Fruit fly (Drosophila melanogaster): ENCODE measurements around the gene Nagk.

The Nagk gene

DNA sequence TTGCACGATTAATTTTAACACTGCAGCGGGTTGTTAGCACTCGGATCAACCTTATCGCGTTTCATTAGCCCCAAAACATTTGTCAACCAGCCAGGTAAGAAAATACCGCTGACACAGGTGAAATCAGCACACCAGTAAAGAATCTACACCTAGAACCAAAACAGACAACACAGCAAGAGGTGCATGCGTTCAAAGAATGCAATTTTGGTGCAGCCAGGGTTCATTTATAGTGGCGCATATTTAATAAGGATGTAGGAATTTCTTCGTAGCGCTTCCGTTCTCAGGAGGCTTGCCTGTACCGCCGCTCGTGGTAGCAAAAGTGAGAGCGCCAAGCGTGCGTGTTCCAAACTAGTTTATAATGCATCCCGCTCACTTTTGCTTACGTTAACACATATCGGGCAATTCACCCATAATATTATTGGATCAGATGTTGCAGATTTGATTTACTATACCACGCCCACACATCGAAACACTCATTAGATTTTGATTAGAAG is 577 bp downstream of the Nagk start:
- no peak for TF ChIP-seq CG1620 (GFP tag; optimal IDR thresholded peaks at IDR 0.05)
- no peak for TF ChIP-seq CG5204 (GFP tag; optimal IDR thresholded peaks at IDR 0.05)
- TF ChIP-seq pad (GFP tag; optimal IDR thresholded peaks at IDR 0.05) = no peak
- no peak for TF ChIP-seq Crg-1 (GFP tag; optimal IDR thresholded peaks at IDR 0.05)
- no peak for TF ChIP-seq Hr96 (GFP tag; optimal IDR thresholded peaks at IDR 0.05)
- TF ChIP-seq CG12768 (GFP tag; optimal IDR thresholded peaks at IDR 0.05) = peak; percentile 0
- TF ChIP-seq cnc (optimal IDR thresholded peaks at IDR 0.05) = no peak
- no peak for TF ChIP-seq CG11617 (GFP tag; optimal IDR thresholded peaks at IDR 0.05)
- TF ChIP-seq CG7101 (tag; optimal IDR thresholded peaks at IDR 0.05) = no peak
- peak; percentile 94 for TF ChIP-seq tj (GFP tag; optimal IDR thresholded peaks at IDR 0.05)
- TF ChIP-seq CG7045 (GFP tag; optimal IDR thresholded peaks at IDR 0.05) = peak; percentile 3
- TF ChIP-seq ovo (GFP tag; optimal IDR thresholded peaks at IDR 0.05) = no peak
- no peak for TF ChIP-seq CG33017 (tag; optimal IDR thresholded peaks at IDR 0.05)

DNA sequence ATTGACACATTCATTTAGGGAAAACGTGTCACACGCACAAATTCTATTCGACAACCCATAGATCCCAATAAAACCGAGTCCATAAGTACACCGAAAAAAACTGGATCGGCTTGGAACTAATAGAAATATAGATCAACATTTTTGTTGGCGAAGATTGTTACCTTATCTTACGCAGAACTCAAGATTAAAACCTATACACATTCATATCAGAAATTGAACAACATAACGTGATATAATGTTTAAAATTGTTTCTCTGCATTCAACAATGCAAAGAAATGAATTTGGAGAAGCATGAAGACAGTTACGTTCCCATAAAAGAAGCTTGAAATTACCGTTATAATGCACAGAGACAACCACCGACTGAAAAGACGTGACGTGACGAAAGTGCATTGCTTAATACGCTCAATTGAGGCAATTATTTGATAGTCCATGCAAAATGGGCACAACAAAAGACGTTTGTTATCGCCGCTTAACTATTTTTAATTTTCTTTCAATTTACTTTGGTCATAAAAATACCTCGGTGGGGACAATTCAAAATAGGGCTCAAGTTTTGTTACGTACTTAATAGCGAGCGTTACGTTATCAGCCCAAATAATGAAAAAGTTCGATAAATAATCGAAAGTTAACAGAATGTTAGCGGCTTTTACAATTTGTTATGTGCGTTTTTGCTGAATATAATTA is 2.9 kb downstream of the Nagk start, which contains the start of gene SerRS-m:
SerRS-m (plus strand) TSS at position 616 of the 681 bp plus-strand sequence.
- TF ChIP-seq CG11617 (GFP tag; optimal IDR thresholded peaks at IDR 0.05) (peak; percentile 1), ovo (GFP tag; optimal IDR thresholded peaks at IDR 0.05) (peak; percentile 43), bab1 (GFP tag; optimal IDR thresholded peaks at IDR 0.05) (peak; percentile 5), cic (GFP tag; optimal IDR thresholded peaks at IDR 0.05) (no peak)

DNA sequence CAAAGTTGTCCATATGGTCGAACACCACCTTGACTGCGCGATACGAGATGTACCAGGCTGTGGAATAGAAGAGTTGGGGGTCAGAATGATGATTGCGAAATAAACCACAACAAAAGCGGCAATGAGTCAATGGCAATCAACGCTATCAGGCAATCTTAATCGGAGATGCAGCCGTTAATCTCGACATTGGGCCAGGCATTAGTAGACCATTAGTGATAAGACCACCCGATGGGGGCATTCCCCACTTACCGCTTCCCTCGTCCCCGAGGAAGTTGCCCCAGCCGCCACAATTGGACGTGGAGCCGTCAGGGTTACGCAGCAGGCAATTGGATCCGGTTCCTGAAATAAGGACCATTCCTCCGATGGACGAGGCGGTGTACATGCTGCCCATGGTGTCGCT is 3.9 kb downstream of the Nagk start:
- TF ChIP-seq ovo (GFP tag; optimal IDR thresholded peaks at IDR 0.05) (no peak), cnc (optimal IDR thresholded peaks at IDR 0.05) (no peak)

DNA sequence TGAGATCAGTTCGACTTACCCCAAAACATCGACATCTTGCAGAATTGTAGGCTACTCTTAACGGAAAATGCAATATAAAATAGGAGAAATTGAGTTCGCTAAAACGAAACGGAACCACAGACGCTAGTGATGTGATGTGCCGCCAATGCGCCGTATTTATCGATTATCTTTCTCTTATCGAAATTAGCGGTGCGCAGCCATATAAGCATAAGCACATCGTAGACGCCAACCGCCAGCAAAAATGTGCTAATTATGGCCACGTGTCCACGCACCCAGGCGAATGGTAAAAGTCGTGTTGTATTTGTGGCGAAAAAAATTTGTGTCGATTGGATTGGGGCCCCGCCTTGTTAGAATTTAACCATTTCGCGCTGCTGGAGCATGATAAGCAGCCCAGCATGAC is 10.1 kb downstream of the Nagk start, which contains the start of the genes Fkbp39 and Cyfip:
Fkbp39 (minus strand) TSS at position 140 of the 400 bp plus-strand sequence.
Cyfip (plus strand) TSS at position 273 of the 400 bp plus-strand sequence.
- TF ChIP-seq CG7045 (GFP tag; optimal IDR thresholded peaks at IDR 0.05) = no peak
- peak; percentile 66 for TF ChIP-seq pad (GFP tag; optimal IDR thresholded peaks at IDR 0.05)
- peak; percentile 65 for TF ChIP-seq CG1620 (GFP tag; optimal IDR thresholded peaks at IDR 0.05)
- TF ChIP-seq CG7101 (tag; optimal IDR thresholded peaks at IDR 0.05) = peak; percentile 44
- TF ChIP-seq toe (GFP tag; optimal IDR thresholded peaks at IDR 0.05) = no peak
- peak; percentile 51 for TF ChIP-seq cic (GFP tag; optimal IDR thresholded peaks at IDR 0.05)
- no peak for TF ChIP-seq CG5204 (GFP tag; optimal IDR thresholded peaks at IDR 0.05)
- no peak for TF ChIP-seq Clk (GFP tag; optimal IDR thresholded peaks at IDR 0.05)
- peak; percentile 79 for TF ChIP-seq bab1 (GFP tag; optimal IDR thresholded peaks at IDR 0.05)
- peak; percentile 42 for TF ChIP-seq CG11617 (GFP tag; optimal IDR thresholded peaks at IDR 0.05)
- TF ChIP-seq CG14711 (tag; optimal IDR thresholded peaks at IDR 0.05) = peak; percentile 40
- peak; percentile 99 for TF ChIP-seq Mnt (GFP tag; optimal IDR thresholded peaks at IDR 0.05)
- TF ChIP-seq Crg-1 (GFP tag; optimal IDR thresholded peaks at IDR 0.05) = peak; percentile 60

DNA sequence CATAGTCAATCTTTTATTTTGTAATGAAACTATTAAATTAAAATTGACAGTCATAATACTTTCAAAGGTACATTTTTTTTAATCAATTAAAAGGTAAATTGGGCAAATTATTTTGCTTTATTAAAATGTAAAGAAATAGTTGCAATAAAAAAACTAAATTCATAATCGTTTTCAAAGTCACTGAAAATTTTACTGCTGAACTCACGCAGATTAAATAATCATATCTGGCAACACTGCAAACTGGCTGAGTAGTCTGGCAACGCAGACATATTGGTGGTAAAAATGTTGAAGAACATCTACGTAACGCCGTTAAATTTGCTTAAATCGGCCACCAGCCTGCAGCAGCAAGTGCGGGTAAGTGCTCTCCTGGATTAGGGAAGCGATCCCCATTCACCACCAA is 12.6 kb downstream of the Nagk start, which contains the start of gene mRpL9:
mRpL9 (plus strand) TSS at position 267 of the 400 bp plus-strand sequence.
- TF ChIP-seq CG1620 (GFP tag; optimal IDR thresholded peaks at IDR 0.05) (peak; percentile 46), CG11617 (GFP tag; optimal IDR thresholded peaks at IDR 0.05) (no peak), bab1 (GFP tag; optimal IDR thresholded peaks at IDR 0.05) (peak; percentile 30), cic (GFP tag; optimal IDR thresholded peaks at IDR 0.05) (no peak), Crg-1 (GFP tag; optimal IDR thresholded peaks at IDR 0.05) (no peak), Mnt (GFP tag; optimal IDR thresholded peaks at IDR 0.05) (peak; percentile 36), CG7101 (tag; optimal IDR thresholded peaks at IDR 0.05) (peak; percentile 57), pad (GFP tag; optimal IDR thresholded peaks at IDR 0.05) (no peak), Hr96 (GFP tag; optimal IDR thresholded peaks at IDR 0.05) (no peak), Clk (GFP tag; optimal IDR thresholded peaks at IDR 0.05) (no peak), CG14711 (tag; optimal IDR thresholded peaks at IDR 0.05) (peak; percentile 43)

DNA sequence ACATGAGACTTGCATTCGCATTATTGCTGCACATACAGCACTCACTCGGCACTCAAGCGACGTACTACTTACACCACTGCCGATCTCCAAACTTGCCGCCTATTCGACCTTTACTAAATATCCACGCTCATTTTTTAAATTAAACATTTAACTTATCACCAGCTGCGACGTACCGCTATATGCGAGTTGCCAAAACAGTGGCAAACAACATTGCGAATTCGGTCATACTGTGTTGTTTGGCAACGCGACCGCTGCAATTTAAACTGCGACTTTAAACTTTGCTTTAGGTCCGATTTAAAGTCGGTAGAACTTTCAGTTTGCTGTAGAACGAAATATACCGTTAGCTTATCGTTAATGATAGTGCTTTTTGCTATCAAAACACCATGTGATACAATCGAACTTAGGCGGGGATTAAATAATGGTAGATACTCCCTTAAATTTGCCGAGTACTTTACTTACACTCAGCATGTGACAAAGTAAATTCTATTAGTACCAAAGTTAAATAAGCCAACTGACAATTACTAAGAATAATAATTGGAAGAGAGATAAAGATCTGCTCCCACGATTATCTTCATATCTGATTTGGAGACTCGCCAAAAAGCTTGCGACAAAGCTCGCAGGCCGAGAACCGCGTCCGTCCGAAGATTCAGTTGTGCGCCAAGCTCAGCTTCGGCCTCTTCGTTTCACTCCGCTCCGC is 14.8 kb downstream of the Nagk start, which contains the start of the genes CG6236 and ea:
CG6236 (minus strand) TSS at position 187 of the 697 bp plus-strand sequence.
ea (plus strand) TSS at position 647 of the 697 bp plus-strand sequence.
- TF ChIP-seq ovo (GFP tag; optimal IDR thresholded peaks at IDR 0.05) = peak; percentile 43
- no peak for TF ChIP-seq CG14711 (tag; optimal IDR thresholded peaks at IDR 0.05)
- TF ChIP-seq CG1620 (GFP tag; optimal IDR thresholded peaks at IDR 0.05) = no peak

DNA sequence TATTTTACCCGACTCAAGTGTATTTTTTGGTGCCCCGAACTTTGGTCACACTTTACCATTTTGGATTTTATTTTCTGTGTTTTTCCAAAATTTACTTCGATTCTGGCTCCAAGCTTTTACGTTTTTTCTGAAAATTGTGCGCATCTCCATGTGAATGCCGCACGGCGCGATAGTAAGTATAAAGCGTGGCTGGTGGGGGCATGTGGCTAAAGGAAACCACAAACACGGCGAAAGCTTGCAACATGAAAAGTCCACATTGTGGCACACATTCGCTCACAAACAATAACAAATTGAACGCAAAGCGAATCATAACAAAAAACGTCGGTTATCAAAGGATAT is 22.3 kb downstream of the Nagk start, which contains the start of gene ear:
ear (plus strand) TSS at position 10 of the 339 bp plus-strand sequence.
- no peak for TF ChIP-seq tj (GFP tag; optimal IDR thresholded peaks at IDR 0.05)
